Worm (Caenorhabditis elegans): ENCODE data around the gene spn-4.

DNA sequence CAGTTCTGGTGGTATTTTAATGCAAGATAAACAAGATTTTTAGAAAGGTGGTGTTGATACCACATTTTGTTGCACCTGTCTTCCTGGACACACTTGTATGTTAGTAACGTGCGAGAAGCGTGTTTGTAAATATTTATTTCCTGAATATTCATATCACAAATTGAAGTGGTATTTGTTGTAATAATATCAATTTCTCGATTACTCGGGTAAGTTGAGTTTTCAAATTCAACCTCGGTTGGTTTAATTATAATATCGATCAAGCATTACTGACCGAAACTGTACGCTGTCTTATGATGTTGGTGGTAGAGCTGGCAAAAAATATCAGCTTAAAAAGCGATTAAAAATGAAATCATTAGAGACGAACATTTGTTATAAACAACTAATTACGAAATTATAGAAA, 19.3 kb upstream of the spn-4 start, which contains the start of gene dmsr-11:
- TF ChIP-seq ama-1 (optimal IDR thresholded peaks at IDR 0.05) (no peak), hmg-4 (GFP tag; optimal IDR thresholded peaks at IDR 0.05) (no peak), tbx-11 (GFP tag; IDR thresholded peaks at IDR 0.05) (no peak), tra-4 (tag; optimal IDR thresholded peaks at IDR 0.05) (no peak), B0310.2 (tag; optimal IDR thresholded peaks at IDR 0.05) (no peak), ets-7 (tag; optimal IDR thresholded peaks at IDR 0.05) (no peak), hnd-1 (tag; optimal IDR thresholded peaks at IDR 0.05) (no peak), scrt-1 (GFP tag; IDR thresholded peaks at IDR 0.05) (no peak), aly-1 (tag; optimal IDR thresholded peaks at IDR 0.05) (no peak), tbx-37 (GFP tag; conservative IDR thresholded peaks at IDR 0.05) (no peak), pes-1 (GFP tag; IDR thresholded peaks at IDR 0.05) (no peak), flt-1 (GFP tag; IDR thresholded peaks at IDR 0.05) (no peak)
